Fruit fly (Drosophila melanogaster): Measurements from ENCODE around the gene CG6763.
A peak's percentile ranks its signal among the peaks of the same experiment; 100 is the strongest.

The CG6763 gene

DNA sequence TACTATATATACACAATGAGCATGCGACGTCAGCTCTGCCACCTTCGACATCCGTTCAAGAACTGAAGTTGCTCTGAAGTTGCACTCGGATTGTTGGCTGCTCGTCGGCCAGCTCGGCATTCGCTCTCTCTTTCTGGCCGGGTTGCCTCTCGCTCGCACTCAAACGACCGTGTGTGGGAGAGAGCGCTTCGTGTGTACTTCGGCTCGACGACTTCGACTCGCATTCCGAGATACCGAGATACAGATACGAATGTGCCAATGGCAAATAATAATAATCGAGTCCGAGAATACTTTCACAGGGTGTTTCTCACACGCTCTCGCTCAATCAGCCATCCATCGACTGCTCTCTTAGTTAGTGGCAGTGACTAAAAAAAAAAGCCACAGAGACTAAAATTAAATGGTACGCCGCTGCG, 11.6 kb downstream of the CG6763 start (continued):
- TF ChIP-seq lab (GFP tag; optimal IDR thresholded peaks at IDR 0.05), result peak; percentile 40
- no peak for TF ChIP-seq Gug (GFP tag; IDR thresholded peaks at IDR 0.05)
- TF ChIP-seq inv (GFP tag; IDR thresholded peaks at IDR 0.05; ENCODE audit: partially characterized antibody), result no peak
- peak; percentile 12 for TF ChIP-seq CG10267 (tag; optimal IDR thresholded peaks at IDR 0.05)
- peak; percentile 66 for TF ChIP-seq sna (GFP tag; IDR thresholded peaks at IDR 0.05; ENCODE audit: partially characterized antibody)
- no peak for TF ChIP-seq CG14965 (GFP tag; optimal IDR thresholded peaks at IDR 0.05; ENCODE audit: borderline replicate concordance)
- TF ChIP-seq CG2129 (GFP tag; IDR thresholded peaks at IDR 0.05; ENCODE audit: partially characterized antibody), result no peak
- no peak for TF ChIP-seq Mes4 (GFP tag; optimal IDR thresholded peaks at IDR 0.05)
- peak; percentile 58 for TF ChIP-seq CG7271 (tag; optimal IDR thresholded peaks at IDR 0.05)
- no peak; the same call in 1 of the 2 replicates for TF ChIP-seq aop (GFP tag; IDR thresholded peaks at IDR 0.05)
- TF ChIP-seq jing (GFP tag; optimal IDR thresholded peaks at IDR 0.05), result peak; percentile 98
- TF ChIP-seq pnt (GFP tag; optimal IDR thresholded peaks at IDR 0.05), result no peak
- no peak; the same call in 2 of the 3 replicates for TF ChIP-seq ase (GFP tag; IDR thresholded peaks at IDR 0.05)
- TF ChIP-seq CG9817 (tag; optimal IDR thresholded peaks at IDR 0.05), result no peak
- peak; percentile 85 for TF ChIP-seq nom (GFP tag; optimal IDR thresholded peaks at IDR 0.05)
- peak; percentile 8 for TF ChIP-seq D19A (tag; optimal IDR thresholded peaks at IDR 0.05)
- no peak for TF ChIP-seq CG15696 (tag; optimal IDR thresholded peaks at IDR 0.05)
- TF ChIP-seq Bdp1 (GFP tag; optimal IDR thresholded peaks at IDR 0.05), result no peak
- TF ChIP-seq CG34224 (GFP tag; IDR thresholded peaks at IDR 0.05; ENCODE audit: partially characterized antibody), result no peak
- no peak for TF ChIP-seq Lhr (GFP tag; optimal IDR thresholded peaks at IDR 0.05)
- no peak for TF ChIP-seq CG8359 (GFP tag; optimal IDR thresholded peaks at IDR 0.05; ENCODE audit: borderline replicate concordance)
- no peak for TF ChIP-seq Hr51 (GFP tag; optimal IDR thresholded peaks at IDR 0.05)
- no peak for TF ChIP-seq CG16815 (GFP tag; optimal IDR thresholded peaks at IDR 0.05)
- no peak for TF ChIP-seq D (optimal IDR thresholded peaks at IDR 0.05)
- TF ChIP-seq D (GFP tag; optimal IDR thresholded peaks at IDR 0.05), result no peak
- TF ChIP-seq Side (GFP tag; optimal IDR thresholded peaks at IDR 0.05), result peak; percentile 15
- peak; percentile 67 for TF ChIP-seq CG12769 (tag; optimal IDR thresholded peaks at IDR 0.05)
- TF ChIP-seq Hand (GFP tag; optimal IDR thresholded peaks at IDR 0.05), result peak; percentile 5
- peak; percentile 26 for TF ChIP-seq Meics (GFP tag; optimal IDR thresholded peaks at IDR 0.05)
- TF ChIP-seq CG15073 (GFP tag; optimal IDR thresholded peaks at IDR 0.05), result no peak
- no peak for TF ChIP-seq tio (GFP tag; optimal IDR thresholded peaks at IDR 0.05)
- no peak for TF ChIP-seq CG17186 (GFP tag; optimal IDR thresholded peaks at IDR 0.05)
- TF ChIP-seq CG17568 (GFP tag; optimal IDR thresholded peaks at IDR 0.05), result peak; percentile 12
- TF ChIP-seq NC2β (GFP tag; optimal IDR thresholded peaks at IDR 0.05), result peak; percentile 2
- TF ChIP-seq CG16863 (GFP tag; optimal IDR thresholded peaks at IDR 0.05), result no peak
- no peak for TF ChIP-seq cwo (GFP tag; optimal IDR thresholded peaks at IDR 0.05)
- TF ChIP-seq Abd-B (GFP tag; optimal IDR thresholded peaks at IDR 0.05), result no peak
- TF ChIP-seq Chrac-16 (GFP tag; optimal IDR thresholded peaks at IDR 0.05), result no peak
- TF ChIP-seq CG33213 (GFP tag; optimal IDR thresholded peaks at IDR 0.05), result no peak
- TF ChIP-seq CG17802 (tag; optimal IDR thresholded peaks at IDR 0.05), result no peak
- no peak for TF ChIP-seq CG14667 (GFP tag; IDR thresholded peaks at IDR 0.05)
- peak in 1 of 3 experiments; percentile 25 for TF ChIP-seq Stat92E (GFP tag; optimal IDR thresholded peaks at IDR 0.05)
- TF ChIP-seq CG10462 (GFP tag; optimal IDR thresholded peaks at IDR 0.05), result no peak
- TF ChIP-seq nerfin-2 (GFP tag; IDR thresholded peaks at IDR 0.05; ENCODE audit: partially characterized antibody), result peak; percentile 49; the same call in 1 of the 2 replicates
- TF ChIP-seq grn (GFP tag; optimal IDR thresholded peaks at IDR 0.05), result peak; percentile 91
- no peak for TF ChIP-seq hb (GFP tag; IDR thresholded peaks at IDR 0.05; ENCODE audit: partially characterized antibody)
- peak; percentile 48; the same call in 1 of the 3 replicates for TF ChIP-seq CG11695 (GFP tag; IDR thresholded peaks at IDR 0.05)
- peak; percentile 44 for TF ChIP-seq CG17385 (GFP tag; optimal IDR thresholded peaks at IDR 0.05)
- no peak for TF ChIP-seq CG10147 (GFP tag; optimal IDR thresholded peaks at IDR 0.05)

All from whole organism, embryonic.